Worm (Caenorhabditis elegans): Measurements from ENCODE around the gene H06A10.1.
A peak's percentile ranks its signal among the peaks of the same experiment; 100 is the strongest.

The H06A10.1 gene

DNA sequence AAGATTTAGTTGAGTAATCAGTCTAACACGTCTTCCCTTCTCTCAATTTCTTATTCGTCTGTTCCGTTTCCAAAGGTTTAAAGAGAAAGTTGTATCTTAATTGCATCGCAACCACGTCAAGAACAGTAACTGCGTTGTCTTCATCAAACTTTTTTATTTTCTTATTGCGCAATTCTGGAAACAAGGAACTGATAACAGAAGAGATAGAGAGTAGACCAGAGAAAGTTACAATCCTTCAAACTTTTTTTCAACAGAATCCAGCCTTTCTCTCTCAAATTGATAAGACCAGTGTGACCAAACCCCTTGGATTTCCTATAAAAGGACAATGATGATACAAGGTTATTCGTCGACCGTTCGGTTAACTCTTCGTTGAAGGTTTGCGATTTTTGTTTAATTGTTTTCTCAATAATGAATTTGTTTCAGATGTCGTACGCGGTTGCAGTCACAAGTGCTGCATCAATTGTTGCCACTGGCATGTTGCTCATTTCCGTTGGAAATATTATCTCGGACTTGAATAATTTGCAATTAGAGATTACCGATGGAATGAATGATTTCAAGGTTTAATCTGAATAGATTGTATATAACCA, 38.2 kb upstream of the H06A10.1 start, which contains the start of gene col-184 (continued):
- no peak for TF ChIP-seq gei-17 (GFP tag; optimal IDR thresholded peaks at IDR 0.05)

ce11 chrX:13469907-13470647, 37.3 kb upstream of the H06A10.1 start:
- TF ChIP-seq ztf-26 (tag; optimal IDR thresholded peaks at IDR 0.05) (no peak), mel-28 (tag; optimal IDR thresholded peaks at IDR 0.05; ENCODE audit: borderline replicate concordance) (no peak), attf-3 (GFP tag; conservative IDR thresholded peaks at IDR 0.05) (no peak), ZK185.1 (tag; optimal IDR thresholded peaks at IDR 0.05; ENCODE audit: poor library complexity, severe bottlenecking) (no peak), lin-54 (GFP tag; optimal IDR thresholded peaks at IDR 0.05) (no peak), ets-4 (GFP tag; optimal IDR thresholded peaks at IDR 0.05) (no peak), ceh-79 (tag; optimal IDR thresholded peaks at IDR 0.05) (peak; percentile 13), ceh-58 (GFP tag; IDR thresholded peaks at IDR 0.05) (no peak), nhr-80 (tag; optimal IDR thresholded peaks at IDR 0.05) (no peak), nhr-90 (tag; optimal IDR thresholded peaks at IDR 0.05) (no peak), Y56A3A.18 (GFP tag; IDR thresholded peaks at IDR 0.05) (no peak), B0261.1 (tag; optimal IDR thresholded peaks at IDR 0.05) (no peak), pha-4 (tag; optimal IDR thresholded peaks at IDR 0.05) (no peak), snpc-3.4 (tag; optimal IDR thresholded peaks at IDR 0.05) (no peak), pbrm-1 (GFP tag; IDR thresholded peaks at IDR 0.05) (no peak), F22D6.2 (tag; optimal IDR thresholded peaks at IDR 0.05) (no peak), unc-130 (GFP tag; optimal IDR thresholded peaks at IDR 0.05) (no peak), hrde-1 (tag; optimal IDR thresholded peaks at IDR 0.05; ENCODE audit: borderline replicate concordance) (no peak), madf-6 (GFP tag; IDR thresholded peaks at IDR 0.05) (no peak), F37B4.10 (GFP tag; IDR thresholded peaks at IDR 0.05) (no peak), egl-44 (GFP tag; IDR thresholded peaks at IDR 0.05) (no peak), egl-18 (GFP tag; IDR thresholded peaks at IDR 0.05) (no peak), lir-1 (GFP tag; conservative IDR thresholded peaks at IDR 0.05) (no peak), tbx-9 (tag; optimal IDR thresholded peaks at IDR 0.05; ENCODE audit: borderline replicate concordance) (no peak), F55B11.4 (tag; optimal IDR thresholded peaks at IDR 0.05; ENCODE audit: borderline replicate concordance, insufficient read depth) (no peak), lin-26 (GFP tag; IDR thresholded peaks at IDR 0.05) (no peak), lin-40 (tag; optimal IDR thresholded peaks at IDR 0.05) (no peak), egrh-3 (GFP tag; IDR thresholded peaks at IDR 0.05) (peak; percentile 75; the same call in 1 of the 2 replicates), somi-1 (GFP tag; optimal IDR thresholded peaks at IDR 0.05) (no peak), snpc-4 (GFP tag; optimal IDR thresholded peaks at IDR 0.05) (no peak), snpc-4 (tag; optimal IDR thresholded peaks at IDR 0.05) (no peak), sea-2 (GFP tag; IDR thresholded peaks at IDR 0.05) (peak; percentile 58; the same call in 1 of the 2 replicates), C17E4.6 (GFP tag; IDR thresholded peaks at IDR 0.05) (no peak), B0336.3 (GFP tag; IDR thresholded peaks at IDR 0.05) (0 out of 2 replicates have a peak, but pooled peaks have one; percentile 38), nhr-179 (tag; optimal IDR thresholded peaks at IDR 0.05) (peak; percentile 29), gei-17 (GFP tag; optimal IDR thresholded peaks at IDR 0.05) (no peak), unc-62 (GFP tag; optimal IDR thresholded peaks at IDR 0.05) (no peak), F10E7.11 (tag; optimal IDR thresholded peaks at IDR 0.05) (no peak), chd-7 (tag; optimal IDR thresholded peaks at IDR 0.05) (no peak), die-1 (tag; optimal IDR thresholded peaks at IDR 0.05) (no peak), zfh-2 (GFP tag; conservative IDR thresholded peaks at IDR 0.05) (peak; percentile 90), snpc-1.1 (tag; optimal IDR thresholded peaks at IDR 0.05; ENCODE audit: insufficient read depth) (no peak), nfya-1 (tag; optimal IDR thresholded peaks at IDR 0.05; ENCODE audit: borderline replicate concordance, insufficient read depth) (no peak), K11D2.4 (GFP tag; IDR thresholded peaks at IDR 0.05) (no peak), mes-4 (tag; optimal IDR thresholded peaks at IDR 0.05) (no peak)
